Worm (Caenorhabditis elegans): ENCODE measurements around the gene R11D1.3.

The R11D1.3 gene

ce11 chrV:12749558-12749957 is 37.7 kb upstream of the R11D1.3 start:
- TF ChIP-seq nhr-25 (tag; optimal IDR thresholded peaks at IDR 0.05) = no peak
- no peak for TF ChIP-seq nhr-237 (tag; optimal IDR thresholded peaks at IDR 0.05)
- TF ChIP-seq ceh-82 (tag; optimal IDR thresholded peaks at IDR 0.05) = no peak

ce11 chrV:12747856-12748255 is 36.0 kb upstream of the R11D1.3 start, which contains the start of gene C15C8.5:
Gene C15C8.5 (plus strand): TSS chrV:12748007.
- TF ChIP-seq nhr-28 (tag; optimal IDR thresholded peaks at IDR 0.05) (no peak), fkh-10 (GFP tag; optimal IDR thresholded peaks at IDR 0.05) (peak; percentile 88)

ce11 chrV:12747431-12747830 is 35.5 kb upstream of the R11D1.3 start, which contains the start of gene C15C8.4:
Gene C15C8.4 (minus strand): TSS chrV:12747463.
- TF ChIP-seq fkh-10 (GFP tag; optimal IDR thresholded peaks at IDR 0.05) = no peak
- TF ChIP-seq ceh-28 (tag; optimal IDR thresholded peaks at IDR 0.05) = peak; percentile 18
- TF ChIP-seq pqm-1 (tag; optimal IDR thresholded peaks at IDR 0.05) = no peak
- TF ChIP-seq snpc-4 (tag; optimal IDR thresholded peaks at IDR 0.05) = no peak
- TF ChIP-seq nfya-1 (tag; optimal IDR thresholded peaks at IDR 0.05; ENCODE audit: insufficient read depth) = peak; percentile 6
- TF ChIP-seq mdl-1 (tag; optimal IDR thresholded peaks at IDR 0.05) = no peak
- no peak for TF ChIP-seq nhr-76 (tag; optimal IDR thresholded peaks at IDR 0.05)
- TF ChIP-seq lsy-12 (tag; optimal IDR thresholded peaks at IDR 0.05) = no peak
- TF ChIP-seq tbx-2 (tag; optimal IDR thresholded peaks at IDR 0.05) = no peak
- TF ChIP-seq lin-15B (tag; optimal IDR thresholded peaks at IDR 0.05) = peak; percentile 45
- TF ChIP-seq nhr-28 (tag; optimal IDR thresholded peaks at IDR 0.05) = no peak
- no peak for TF ChIP-seq ztf-11 (tag; optimal IDR thresholded peaks at IDR 0.05)
- TF ChIP-seq jun-1 (tag; optimal IDR thresholded peaks at IDR 0.05) = no peak
- TF ChIP-seq elt-1 (tag; optimal IDR thresholded peaks at IDR 0.05) = peak; percentile 54
- no peak for TF ChIP-seq zag-1 (tag; optimal IDR thresholded peaks at IDR 0.05)
- no peak for TF ChIP-seq daf-12 (tag; optimal IDR thresholded peaks at IDR 0.05)
- TF ChIP-seq ztf-4 (tag; optimal IDR thresholded peaks at IDR 0.05) = no peak
- no peak for TF ChIP-seq egl-5 (tag; optimal IDR thresholded peaks at IDR 0.05)
- no peak for TF ChIP-seq eor-1 (tag; optimal IDR thresholded peaks at IDR 0.05)
- no peak for TF ChIP-seq hmg-11 (tag; optimal IDR thresholded peaks at IDR 0.05)
- TF ChIP-seq ceh-16 (tag; optimal IDR thresholded peaks at IDR 0.05) = no peak

- no peak for TF ChIP-seq nhr-67 (tag; optimal IDR thresholded peaks at IDR 0.05)
- no peak for TF ChIP-seq fkh-2 (tag; optimal IDR thresholded peaks at IDR 0.05)
- TF ChIP-seq pqm-1 (tag; optimal IDR thresholded peaks at IDR 0.05) = peak; percentile 42
- no peak for TF ChIP-seq snpc-4 (tag; optimal IDR thresholded peaks at IDR 0.05)
- TF ChIP-seq elt-2 (tag; optimal IDR thresholded peaks at IDR 0.05) = peak; percentile 92
- TF ChIP-seq ceh-82 (tag; optimal IDR thresholded peaks at IDR 0.05) = no peak
- TF ChIP-seq unc-39 (tag; optimal IDR thresholded peaks at IDR 0.05) = no peak
Observed at ce11 chrV:12744979-12745378, 33.1 kb upstream of the R11D1.3 start, which contains the start of gene C15C8.7. Gene C15C8.7 (minus strand): TSS chrV:12745050.

- TF ChIP-seq elt-2 (tag; optimal IDR thresholded peaks at IDR 0.05) (peak; percentile 28), pha-4 (tag; optimal IDR thresholded peaks at IDR 0.05) (no peak)
Observed at ce11 chrV:12743778-12744502, 32.0 kb upstream of the R11D1.3 start.

- TF ChIP-seq pqm-1 (tag; optimal IDR thresholded peaks at IDR 0.05) = no peak
- TF ChIP-seq ztf-4 (tag; optimal IDR thresholded peaks at IDR 0.05) = no peak
- TF ChIP-seq nhr-77 (tag; optimal IDR thresholded peaks at IDR 0.05) = no peak
- TF ChIP-seq fkh-10 (GFP tag; optimal IDR thresholded peaks at IDR 0.05) = no peak
- TF ChIP-seq ceh-82 (tag; optimal IDR thresholded peaks at IDR 0.05) = no peak
- TF ChIP-seq ama-1 (optimal IDR thresholded peaks at IDR 0.05) = no peak
- TF ChIP-seq skn-1 (tag; optimal IDR thresholded peaks at IDR 0.05) = peak; percentile 62
- no peak for TF ChIP-seq aly-2 (tag; optimal IDR thresholded peaks at IDR 0.05)
- peak; percentile 95 for TF ChIP-seq elt-2 (tag; optimal IDR thresholded peaks at IDR 0.05)
Observed at ce11 chrV:12741684-12742083, 29.8 kb upstream of the R11D1.3 start, which contains the start of gene hrg-7. Gene hrg-7 (plus strand): TSS chrV:12742041.
